Worm (Caenorhabditis elegans) whole organism, L2 larva: ENCODE measurements around the gene cpr-8.

Experiments used
- ZK546.5 ChIP-seq: sonication (generic microtip); optimal IDR thresholded peaks from 2 replicates; lab custom pipeline; 2017; ENCODE audit warnings: missing biosample characterization, missing genetic modification characterization
- ama-1 ChIP-seq: fragments of 150-350 bp; optimal IDR thresholded peaks from 2 replicates; lab custom pipeline; 2018; ENCODE audit warnings: inconsistent platforms
- dmd-4 ChIP-seq: sonication (generic microtip); optimal IDR thresholded peaks from 2 replicates; lab custom pipeline; 2017; ENCODE audit warnings: missing biosample characterization, missing genetic modification characterization
- lin-13 ChIP-seq: fragments of 150-350 bp; optimal IDR thresholded peaks from 2 replicates; lab custom pipeline; 2014; ENCODE audit warnings: missing biosample characterization, missing genetic modification reagents, missing genetic modification characterization
- mab-5 ChIP-seq: fragments of 150-350 bp; optimal IDR thresholded peaks from 2 replicates; lab custom pipeline; 2014; ENCODE audit warnings: missing biosample characterization, missing genetic modification characterization
- mdl-1 ChIP-seq, 2 experiments: fragments of 150-350 bp in 1 of 2; sonication (generic microtip) in 1 of 2; optimal IDR thresholded peaks; 2 replicates each; lab custom pipeline; 2017; ENCODE audit warnings: missing biosample characterization in 2 of 2, missing genetic modification characterization in 2 of 2
- nhr-10 ChIP-seq: sonication (generic microtip); optimal IDR thresholded peaks from 2 replicates; lab custom pipeline; 2017; ENCODE audit warnings: missing biosample characterization, missing genetic modification characterization
- nhr-21 ChIP-seq: fragments of 150-350 bp; optimal IDR thresholded peaks from 2 replicates; lab custom pipeline; 2014; ENCODE audit warnings: missing biosample characterization, missing genetic modification characterization
- nhr-6 ChIP-seq: fragments of 150-350 bp; optimal IDR thresholded peaks from 2 replicates; lab custom pipeline; 2014; ENCODE audit warnings: missing biosample characterization, missing genetic modification characterization
- unc-39 ChIP-seq: fragments of 150-350 bp; optimal IDR thresholded peaks from 2 replicates; lab custom pipeline; 2014; ENCODE audit warnings: missing biosample characterization, missing genetic modification characterization

DNA sequence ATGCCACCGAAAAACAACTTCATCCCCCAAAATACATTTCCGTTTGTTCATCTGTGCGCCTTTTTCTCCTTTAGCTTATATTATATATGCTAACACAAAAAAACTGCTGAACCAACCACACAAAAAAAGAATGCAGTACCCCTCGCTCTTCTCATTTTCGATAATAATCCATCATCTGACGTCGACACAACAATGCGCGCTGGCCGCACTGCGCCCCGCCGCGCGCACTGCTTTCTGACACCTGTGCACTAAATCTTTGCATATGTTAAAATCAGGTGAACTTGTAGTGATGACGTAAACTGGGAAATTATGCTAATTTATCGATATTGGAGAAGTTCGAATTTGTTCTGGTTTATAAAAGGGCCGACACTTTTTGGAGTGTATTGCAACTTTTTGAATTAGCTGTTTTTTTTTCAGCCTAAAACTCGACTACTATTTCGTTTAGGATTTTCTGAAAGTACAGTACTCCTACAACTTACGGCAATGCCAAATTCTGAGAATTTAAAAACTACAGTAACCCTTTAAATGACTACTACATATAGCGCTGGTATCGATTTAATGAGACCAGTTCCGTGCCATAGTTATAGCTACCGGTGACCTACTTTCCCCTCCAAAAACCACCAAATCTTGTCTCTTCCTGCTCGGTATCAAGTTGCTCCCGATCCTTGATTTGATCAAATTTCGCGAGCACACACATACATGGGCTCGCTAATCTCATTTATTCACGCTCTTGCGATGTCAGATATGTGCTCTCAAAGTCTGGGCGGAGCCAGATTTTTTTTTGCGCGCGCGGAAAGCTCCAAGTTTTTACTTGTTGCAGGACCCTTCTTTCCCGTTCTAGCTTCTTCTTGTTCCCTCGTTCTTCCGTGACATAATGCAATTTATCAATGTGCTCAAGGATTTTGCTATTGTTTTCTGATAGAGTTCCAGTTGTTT, 15.6 kb downstream of the cpr-8 start:
- TF ChIP-seq nhr-21 (tag; lab: Kevin White, UChicago) (no peak), dmd-4 (tag; lab: Kevin White, UChicago) (no peak), ama-1 (lab: Kevin White, UChicago) (no peak), ZK546.5 (no peak), lin-13 (GFP tag; lab: Kevin White, UChicago) (no peak), mab-5 (tag; lab: Kevin White, UChicago) (no peak), nhr-6 (tag; lab: Kevin White, UChicago) (no peak), nhr-10 (tag; lab: Kevin White, UChicago) (no peak), mdl-1 (tag; optimal IDR thresholded peaks at IDR 0.05; lab: Kevin White, UChicago) (no peak), unc-39 (tag; lab: Kevin White, UChicago) (no peak)
